Fruit fly (Drosophila melanogaster): Measurements from ENCODE around the gene CG10077.

CG10077 gene

DNA sequence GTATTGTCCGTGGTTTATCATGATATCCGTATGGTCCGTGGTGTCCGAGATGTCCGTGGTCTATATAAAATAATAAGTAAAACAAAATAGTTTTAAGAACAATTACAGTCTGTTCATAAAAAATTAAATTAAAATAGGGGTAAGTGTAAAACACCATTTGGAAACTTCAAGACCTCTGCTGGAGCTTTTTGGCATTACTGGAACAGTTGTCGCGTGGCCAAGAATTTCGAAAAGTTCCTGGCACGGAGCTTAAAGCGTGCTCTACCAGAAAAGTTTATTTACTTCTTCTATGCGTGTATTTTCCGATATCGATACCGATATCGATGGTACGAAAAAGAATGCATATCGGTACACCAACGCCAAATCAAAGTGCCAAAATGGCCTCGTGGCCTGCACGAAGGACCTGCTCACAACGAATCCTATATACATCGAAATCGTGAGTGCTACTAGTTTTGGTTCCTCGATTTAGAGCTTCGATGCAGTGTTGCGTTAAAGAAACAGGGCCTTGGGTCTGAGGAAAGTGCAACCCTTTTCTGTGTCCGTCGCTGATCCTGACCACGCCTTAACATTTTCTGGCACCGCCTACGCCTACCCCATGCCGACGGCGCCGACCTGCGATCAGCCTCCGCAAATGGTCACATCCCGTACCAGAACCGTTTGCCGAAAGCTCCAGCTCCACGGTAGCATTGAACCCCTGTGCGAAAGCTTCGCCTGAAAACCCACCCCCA, 13.4 kb downstream of the CG10077 start (continued):
- TF ChIP-seq nmo (GFP tag; optimal IDR thresholded peaks at IDR 0.05) (no peak), CG18011 (GFP tag; optimal IDR thresholded peaks at IDR 0.05) (no peak), CG5180 (GFP tag; optimal IDR thresholded peaks at IDR 0.05) (no peak), CG8765 (GFP tag; IDR thresholded peaks at IDR 0.05) (no peak), CG2202 (tag; optimal IDR thresholded peaks at IDR 0.05) (no peak), CG13296 (GFP tag; optimal IDR thresholded peaks at IDR 0.05) (no peak), MBD-R2 (GFP tag; IDR thresholded peaks at IDR 0.05) (0 out of 2 replicates have a peak, but pooled peaks have one; percentile 39), Awh (GFP tag; IDR thresholded peaks at IDR 0.05) (no peak), Spps (tag; optimal IDR thresholded peaks at IDR 0.05) (no peak), D19A (tag; optimal IDR thresholded peaks at IDR 0.05) (no peak), CG11696 (GFP tag; IDR thresholded peaks at IDR 0.05) (no peak), CG12942 (GFP tag; optimal IDR thresholded peaks at IDR 0.05) (no peak), wdn (GFP tag; IDR thresholded peaks at IDR 0.05) (no peak), sna (GFP tag; IDR thresholded peaks at IDR 0.05; ENCODE audit: partially characterized antibody) (no peak; the same call in 1 of the 2 replicates), abd-A (tag; optimal IDR thresholded peaks at IDR 0.05) (no peak), CG6175 (GFP tag; IDR thresholded peaks at IDR 0.05) (no peak), YL-1 (GFP tag; optimal IDR thresholded peaks at IDR 0.05) (no peak), br (optimal IDR thresholded peaks at IDR 0.05) (no peak), Nf-YB (GFP tag; optimal IDR thresholded peaks at IDR 0.05) (no peak), Usf (GFP tag; optimal IDR thresholded peaks at IDR 0.05) (no peak), al (GFP tag; IDR thresholded peaks at IDR 0.05) (no peak), her (GFP tag; optimal IDR thresholded peaks at IDR 0.05) (no peak), ase (GFP tag; IDR thresholded peaks at IDR 0.05) (no peak), CG10321 (GFP tag; IDR thresholded peaks at IDR 0.05) (no peak), Meics (GFP tag; optimal IDR thresholded peaks at IDR 0.05) (no peak), HHEX (GFP tag; optimal IDR thresholded peaks at IDR 0.05) (no peak), CG17568 (GFP tag; optimal IDR thresholded peaks at IDR 0.05) (no peak), lab (GFP tag; optimal IDR thresholded peaks at IDR 0.05) (no peak), D (optimal IDR thresholded peaks at IDR 0.05) (no peak), D (GFP tag; optimal IDR thresholded peaks at IDR 0.05) (no peak), fd64A (GFP tag; optimal IDR thresholded peaks at IDR 0.05) (no peak), Max (GFP tag; optimal IDR thresholded peaks at IDR 0.05) (no peak), insv (GFP tag; optimal IDR thresholded peaks at IDR 0.05) (no peak), CG3407 (GFP tag; optimal IDR thresholded peaks at IDR 0.05) (no peak), kni (GFP tag; optimal IDR thresholded peaks at IDR 0.05) (no peak), seq (GFP tag; IDR thresholded peaks at IDR 0.05) (peak; percentile 68; the same call in 1 of the 2 replicates), peb (GFP tag; IDR thresholded peaks at IDR 0.05) (no peak), Mrtf (GFP tag; IDR thresholded peaks at IDR 0.05) (no peak), CG12391 (tag; optimal IDR thresholded peaks at IDR 0.05) (no peak), Ets65A (GFP tag) (peak; percentile 34), ftz-f1 (GFP tag; optimal IDR thresholded peaks at IDR 0.05) (peak; percentile 21), gcm2 (GFP tag; optimal IDR thresholded peaks at IDR 0.05) (no peak), Dip3 (GFP tag; optimal IDR thresholded peaks at IDR 0.05) (no peak), chif (GFP tag; optimal IDR thresholded peaks at IDR 0.05) (no peak), sima (GFP tag; optimal IDR thresholded peaks at IDR 0.05) (no peak), disco-r (GFP tag; optimal IDR thresholded peaks at IDR 0.05) (no peak), CG32532 (GFP tag; IDR thresholded peaks at IDR 0.05) (no peak), CG9797 (GFP tag; optimal IDR thresholded peaks at IDR 0.05) (no peak), CG9876 (GFP tag; optimal IDR thresholded peaks at IDR 0.05) (no peak), CG7987 (GFP tag; optimal IDR thresholded peaks at IDR 0.05) (no peak), E2f2 (GFP tag; IDR thresholded peaks at IDR 0.05) (no peak)

All from whole organism, embryonic.